Fruit fly (Drosophila melanogaster) whole organism, embryonic: ENCODE results near the gene CG34462.

Source experiments
- CG13894 ChIP-seq: fragments of 200-800 bp; sonication (Bioruptor generic); optimal IDR thresholded peaks from 3 replicates; lab custom pipeline; 2018; ENCODE audit warnings: missing biosample characterization, mild to moderate bottlenecking, missing genetic modification characterization, moderate library complexity
- CG18476 ChIP-seq: fragments of 200-800 bp; sonication (Bioruptor generic); optimal IDR thresholded peaks from 2 replicates; lab custom pipeline; 2016; ENCODE audit warnings: missing biosample characterization, mild to moderate bottlenecking, missing genetic modification characterization
- CG30431 ChIP-seq: fragments of 200-800 bp; sonication (Bioruptor generic); optimal IDR thresholded peaks from 2 replicates; lab custom pipeline; 2017; ENCODE audit warnings: missing biosample characterization, missing genetic modification characterization
- wor ChIP-seq: fragments of 200-800 bp; sonication (Bioruptor generic); IDR thresholded peaks from 2 replicates; pipeline ENCODE4 v1.3.6; 2022; ENCODE audit warnings: missing biosample characterization, missing genetic modification characterization

- no peak for TF ChIP-seq CG18476
- no peak for TF ChIP-seq CG30431 (GFP tag; lab: Kevin White, UChicago)
- no peak for TF ChIP-seq CG13894
- no peak for TF ChIP-seq wor (GFP tag; lab: Robert Waterston, UW)
Measured at dm6 chr3L:8314788-8315140, 13.6 kb upstream of the CG34462 start.
